Worm (Caenorhabditis elegans) whole organism, midembryonic: Measurements from ENCODE around the gene Y48A5A.3.

ENCODE experiments used
- T22C8.4 ChIP-seq: fragments of 200-800 bp; sonication (Bioruptor generic); IDR thresholded peaks from 2 replicates; pipeline ENCODE4 v1.3.6; 2022; ENCODE audit warnings: missing genetic modification characterization, missing compliant biosample characterization
- cog-1 ChIP-seq: sonication (generic microtip); optimal IDR thresholded peaks from 2 replicates; lab custom pipeline; 2016; ENCODE audit warnings: missing genetic modification characterization, missing compliant biosample characterization
- flt-1 ChIP-seq: fragments of 200-800 bp; sonication (Bioruptor generic); IDR thresholded peaks from 2 replicates; pipeline ENCODE4 v1.3.6; 2022; ENCODE audit warnings: missing genetic modification characterization, missing compliant biosample characterization
- klf-2 ChIP-seq: fragments of 200-800 bp; sonication (Bioruptor generic); conservative IDR thresholded peaks from 2 replicates; pipeline ENCODE4 v1.3.6; 2022; ENCODE audit warnings: missing genetic modification reagents, missing genetic modification characterization, missing compliant biosample characterization
- med-1 ChIP-seq: sonication (generic microtip); optimal IDR thresholded peaks from 2 replicates; lab custom pipeline; 2017; ENCODE audit warnings: missing genetic modification characterization, mild to moderate bottlenecking, missing compliant biosample characterization, antibody characterized with exemption, missing genetic modification reagents; ENCODE audit not compliant: insufficient read depth
- ref-1 ChIP-seq: fragments of 200-800 bp; sonication (Bioruptor generic); conservative IDR thresholded peaks from 2 replicates; pipeline ENCODE4 v1.3.6; 2022; ENCODE audit warnings: missing genetic modification reagents, missing genetic modification characterization, missing compliant biosample characterization
- tab-1 ChIP-seq: fragments of 200-800 bp; sonication (Bioruptor generic); IDR thresholded peaks from 2 replicates; pipeline ENCODE4 v1.3.6; 2022; ENCODE audit warnings: missing genetic modification characterization, missing compliant biosample characterization
- ztf-23 ChIP-seq: fragments of 200-800 bp; sonication (Bioruptor generic); IDR thresholded peaks from 2 replicates; pipeline ENCODE4 v1.3.6; 2022; ENCODE audit warnings: missing genetic modification reagents, missing genetic modification characterization, missing compliant biosample characterization
- ztf-29 ChIP-seq: fragments of 200-800 bp; sonication (Bioruptor generic); IDR thresholded peaks from 2 replicates; pipeline ENCODE4 v1.3.6; 2022; ENCODE audit warnings: missing genetic modification reagents, missing genetic modification characterization, missing compliant biosample characterization

The Y48A5A.3 gene

ce11 chrIV:1990843-1991339 is 21.4 kb downstream of the Y48A5A.3 start:
- no peak for TF ChIP-seq T22C8.4 (GFP tag; lab: Robert Waterston, UW)
- 0 out of 2 replicates have a peak, but pooled peaks have one; percentile 6 for TF ChIP-seq flt-1 (GFP tag; lab: Robert Waterston, UW)

ce11 chrIV:1992789-1993188 is 23.3 kb downstream of the Y48A5A.3 start, which contains the start of gene xpc-1:
Gene xpc-1, plus strand, starts transcription at chrIV:1993089.
- no peak for TF ChIP-seq flt-1 (GFP tag; lab: Robert Waterston, UW)
- TF ChIP-seq cog-1, result no peak
- no peak for TF ChIP-seq ref-1 (GFP tag; lab: Robert Waterston, UW)
- TF ChIP-seq ztf-29, result no peak
- TF ChIP-seq T22C8.4 (GFP tag; lab: Robert Waterston, UW), result no peak
- no peak for TF ChIP-seq klf-2
- no peak for TF ChIP-seq ztf-23 (GFP tag; lab: Robert Waterston, UW)
- no peak for TF ChIP-seq med-1
- TF ChIP-seq tab-1 (GFP tag; lab: Robert Waterston, UW), result no peak

- TF ChIP-seq ztf-29 (no peak), cog-1 (no peak), T22C8.4 (GFP tag; lab: Robert Waterston, UW) (no peak), klf-2 (no peak), ref-1 (GFP tag; lab: Robert Waterston, UW) (no peak), tab-1 (GFP tag; lab: Robert Waterston, UW) (no peak), med-1 (no peak), flt-1 (GFP tag; lab: Robert Waterston, UW) (no peak), ztf-23 (GFP tag; lab: Robert Waterston, UW) (no peak)
Observed at ce11 chrIV:1997762-1998161, 28.2 kb downstream of the Y48A5A.3 start.

ce11 chrIV:2002290-2002689 is 32.8 kb downstream of the Y48A5A.3 start:
- TF ChIP-seq flt-1 (GFP tag; lab: Robert Waterston, UW) (no peak), cog-1 (no peak), ref-1 (GFP tag; lab: Robert Waterston, UW) (no peak), med-1 (no peak), klf-2 (no peak), ztf-23 (GFP tag; lab: Robert Waterston, UW) (no peak), T22C8.4 (GFP tag; lab: Robert Waterston, UW) (no peak), ztf-29 (no peak), tab-1 (GFP tag; lab: Robert Waterston, UW) (no peak)

- TF ChIP-seq ztf-29, result no peak
- no peak for TF ChIP-seq tab-1 (GFP tag; lab: Robert Waterston, UW)
- TF ChIP-seq T22C8.4 (GFP tag; lab: Robert Waterston, UW), result no peak
- no peak for TF ChIP-seq med-1
- TF ChIP-seq ref-1 (GFP tag; lab: Robert Waterston, UW), result no peak
- TF ChIP-seq klf-2, result no peak
- TF ChIP-seq flt-1 (GFP tag; lab: Robert Waterston, UW), result no peak
- TF ChIP-seq cog-1, result no peak
- no peak for TF ChIP-seq ztf-23 (GFP tag; lab: Robert Waterston, UW)
Observed at ce11 chrIV:2008920-2009319, 39.4 kb downstream of the Y48A5A.3 start.
